Worm (Caenorhabditis elegans) whole organism, L4/young adult: Measurements from ENCODE around the gene C25F9.13.

Experiments used
- W03F9.2 ChIP-seq: fragments of 150-350 bp; optimal IDR thresholded peaks from 2 replicates; lab custom pipeline; 2014; ENCODE audit warnings: missing biosample characterization, missing genetic modification characterization
- dao-5 ChIP-seq: sonication (generic microtip); optimal IDR thresholded peaks from 2 replicates; lab custom pipeline; 2016; ENCODE audit warnings: missing genotype, missing genetic modification characterization, moderate library complexity, missing compliant biosample characterization
- him-1 ChIP-seq: sonication (generic microtip); optimal IDR thresholded peaks from 2 replicates; lab custom pipeline; 2016; ENCODE audit warnings: missing genotype, missing genetic modification reagents, missing genetic modification characterization, missing compliant biosample characterization

DNA sequence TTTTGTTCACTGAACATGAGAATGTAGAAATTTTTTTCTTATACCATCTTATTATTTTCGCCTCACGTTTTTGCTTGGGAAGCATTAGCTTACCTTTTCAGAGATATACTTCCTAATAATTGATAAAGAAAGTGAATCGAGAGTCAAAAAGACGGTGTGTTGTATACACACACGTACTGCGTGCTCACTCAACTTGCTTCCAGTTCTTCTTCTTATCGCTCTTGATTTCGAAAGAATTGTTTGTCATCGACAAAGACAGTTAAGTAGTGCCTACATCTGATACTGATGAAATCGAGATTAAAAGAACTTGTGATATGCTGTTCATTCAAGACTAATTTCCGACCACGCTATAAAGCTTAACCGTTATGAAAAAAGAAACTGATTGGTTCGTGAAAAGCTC, 11.9 kb upstream of the C25F9.13 start, which contains the start of gene C25F9.5:
- TF ChIP-seq W03F9.2 (tag; lab: Kevin White, UChicago) (no peak), him-1 (tag; lab: Kevin White, UChicago) (no peak), dao-5 (tag; lab: Kevin White, UChicago) (no peak)
